Fruit fly (Drosophila melanogaster): ENCODE measurements around the gene CG32086.

Gene CG32086

dm6 chr3L:11540330-11540702 is 43.5 kb downstream of the CG32086 start (continued):
- no peak for TF ChIP-seq Trl (optimal IDR thresholded peaks at IDR 0.05)
- TF ChIP-seq Trl (GFP tag; optimal IDR thresholded peaks at IDR 0.05) = peak; percentile 17
- no peak for TF ChIP-seq Camta (GFP tag; optimal IDR thresholded peaks at IDR 0.05)
- 0 out of 2 replicates have a peak, but pooled peaks have one; percentile 38 for TF ChIP-seq ara (GFP tag; IDR thresholded peaks at IDR 0.05)
- no peak for TF ChIP-seq Lim3 (GFP tag; IDR thresholded peaks at IDR 0.05)
- TF ChIP-seq inv (GFP tag; IDR thresholded peaks at IDR 0.05; ENCODE audit: partially characterized antibody) = no peak
- TF ChIP-seq eyg (GFP tag; optimal IDR thresholded peaks at IDR 0.05) = peak; percentile 64
- TF ChIP-seq CG14667 (GFP tag; IDR thresholded peaks at IDR 0.05) = no peak
- TF ChIP-seq CG8290 (GFP tag; optimal IDR thresholded peaks at IDR 0.05) = no peak
- peak in 1 of 2 experiments; percentile 32 for TF ChIP-seq CG8290 (tag; optimal IDR thresholded peaks at IDR 0.05)
- no peak for TF ChIP-seq H2.0 (GFP tag; IDR thresholded peaks at IDR 0.05)
- TF ChIP-seq Ptx1 (GFP tag; IDR thresholded peaks at IDR 0.05) = no peak
- no peak for TF ChIP-seq CG13287 (GFP tag; IDR thresholded peaks at IDR 0.05; ENCODE audit: partially characterized antibody)
- no peak for TF ChIP-seq Doc3 (GFP tag; IDR thresholded peaks at IDR 0.05; ENCODE audit: partially characterized antibody)
- TF ChIP-seq CG18262 (tag; optimal IDR thresholded peaks at IDR 0.05) = peak; percentile 20
- TF ChIP-seq CG12659 (GFP tag; optimal IDR thresholded peaks at IDR 0.05) = peak; percentile 13
- TF ChIP-seq CG12236 (GFP tag; optimal IDR thresholded peaks at IDR 0.05) = no peak
- TF ChIP-seq Max (GFP tag; optimal IDR thresholded peaks at IDR 0.05) = peak; percentile 26
- TF ChIP-seq Dek (tag; optimal IDR thresholded peaks at IDR 0.05) = no peak
- no peak for TF ChIP-seq cg (GFP tag; optimal IDR thresholded peaks at IDR 0.05)
- no peak for TF ChIP-seq lov (optimal IDR thresholded peaks at IDR 0.05)
- TF ChIP-seq lov (GFP tag; IDR thresholded peaks at IDR 0.05) = 0 out of 3 replicates have a peak, but pooled peaks have one; percentile 12
- no peak for TF ChIP-seq danr (GFP tag; IDR thresholded peaks at IDR 0.05)
- no peak for TF ChIP-seq CG7357 (GFP tag; IDR thresholded peaks at IDR 0.05)
- TF ChIP-seq CG17612 (GFP tag; IDR thresholded peaks at IDR 0.05) = no peak
- TF ChIP-seq CG7556 (GFP tag; optimal IDR thresholded peaks at IDR 0.05) = peak; percentile 11
- no peak for TF ChIP-seq fd96Cb (tag; optimal IDR thresholded peaks at IDR 0.05)
- TF ChIP-seq CG8924 (tag; optimal IDR thresholded peaks at IDR 0.05) = no peak
- TF ChIP-seq CG4617 (GFP tag; optimal IDR thresholded peaks at IDR 0.05; ENCODE audit: borderline replicate concordance) = no peak
- TF ChIP-seq chif (GFP tag; optimal IDR thresholded peaks at IDR 0.05) = no peak
- no peak for TF ChIP-seq unc-4 (GFP tag; IDR thresholded peaks at IDR 0.05; ENCODE audit: partially characterized antibody)
- no peak for TF ChIP-seq Atf3 (GFP tag; optimal IDR thresholded peaks at IDR 0.05)
- TF ChIP-seq ci (GFP tag; IDR thresholded peaks at IDR 0.05) = peak; percentile 52; the same call in 2 of the 3 replicates
- peak; percentile 54 for TF ChIP-seq Fer1 (GFP tag; optimal IDR thresholded peaks at IDR 0.05)
- peak; percentile 22 for TF ChIP-seq CG6683 (GFP tag; optimal IDR thresholded peaks at IDR 0.05)
- peak; percentile 5 for TF ChIP-seq CoRest (tag; optimal IDR thresholded peaks at IDR 0.05)
- peak; percentile 10 for TF ChIP-seq bab2 (GFP tag; optimal IDR thresholded peaks at IDR 0.05)
- no peak for TF ChIP-seq NK7.1 (GFP tag; optimal IDR thresholded peaks at IDR 0.05)
- no peak for TF ChIP-seq tll (GFP tag; optimal IDR thresholded peaks at IDR 0.05)
- TF ChIP-seq Pdp1 (GFP tag; optimal IDR thresholded peaks at IDR 0.05) = peak in 1 of 2 experiments; percentile 10
- TF ChIP-seq CG11093 (GFP tag; IDR thresholded peaks at IDR 0.05) = no peak
- TF ChIP-seq C15 (GFP tag; IDR thresholded peaks at IDR 0.05) = no peak
- no peak for TF ChIP-seq Sry-δ (GFP tag; optimal IDR thresholded peaks at IDR 0.05)
- TF ChIP-seq gro (GFP tag; optimal IDR thresholded peaks at IDR 0.05) = no peak
- no peak for TF ChIP-seq Ravus (GFP tag; IDR thresholded peaks at IDR 0.05)
- TF ChIP-seq CG5953 (GFP tag; IDR thresholded peaks at IDR 0.05) = no peak
- TF ChIP-seq CG9876 (GFP tag; optimal IDR thresholded peaks at IDR 0.05) = no peak
- peak; percentile 13 for TF ChIP-seq CG11504 (tag; optimal IDR thresholded peaks at IDR 0.05)
- TF ChIP-seq CG1233 (GFP tag; optimal IDR thresholded peaks at IDR 0.05) = peak; percentile 30
- peak; percentile 28 for TF ChIP-seq CG13424 (tag; optimal IDR thresholded peaks at IDR 0.05)
- TF ChIP-seq CG3995 (GFP tag; optimal IDR thresholded peaks at IDR 0.05) = no peak
- no peak for TF ChIP-seq CG4404 (GFP tag; IDR thresholded peaks at IDR 0.05)
